Fruit fly (Drosophila melanogaster) S2 (cell line): ENCODE measurements around the gene Fbw5.

Source experiments
- CG8478 ChIP-seq: fragments of >200 bp; optimal IDR thresholded peaks from 2 replicates; lab custom pipeline; 2018
- CTCF ChIP-seq, 2 experiments: fragments of >200 bp; optimal IDR thresholded peaks; 2 replicates each; lab custom pipeline; 2018

dm6 chr2L:6035155-6035554, 30.6 kb downstream of the Fbw5 start:
- TF ChIP-seq CG8478 (no peak), CTCF (optimal IDR thresholded peaks at IDR 0.05; lab: Kevin White, UChicago) (no peak)
